Worm (Caenorhabditis elegans) whole organism, mixed stage, embryonic: ENCODE data around the gene ifa-4.

ENCODE experiments used
- cnd-1 ChIP-seq: fragments of 200-800 bp; sonication (Bioruptor generic); optimal IDR thresholded peaks from 2 replicates; lab custom pipeline; 2018; ENCODE audit warnings: mild to moderate bottlenecking, missing genetic modification characterization, missing compliant biosample characterization
- elt-1 ChIP-seq: sonication (generic microtip); optimal IDR thresholded peaks from 2 replicates; lab custom pipeline; 2017; ENCODE audit warnings: missing genetic modification characterization, mild to moderate bottlenecking, missing compliant biosample characterization, antibody characterized with exemption, moderate library complexity, borderline replicate concordance; ENCODE audit not compliant: insufficient read depth
- flh-1 ChIP-seq: fragments of 200-800 bp; sonication (Bioruptor generic); optimal IDR thresholded peaks from 2 replicates; lab custom pipeline; 2018; ENCODE audit warnings: mild to moderate bottlenecking, missing genetic modification characterization, moderate library complexity, missing compliant biosample characterization
- hlh-1 ChIP-seq: fragments of 150-350 bp; optimal IDR thresholded peaks from 2 replicates; lab custom pipeline; 2014; ENCODE audit warnings: missing biosample characterization, missing genetic modification reagents, missing genetic modification characterization
- lin-32 ChIP-seq: fragments of 200-800 bp; sonication (Bioruptor generic); optimal IDR thresholded peaks from 2 replicates; lab custom pipeline; 2018; ENCODE audit warnings: mild to moderate bottlenecking, missing genetic modification characterization, missing compliant biosample characterization
- lsy-2 ChIP-seq: fragments of 150-350 bp; optimal IDR thresholded peaks from 2 replicates; lab custom pipeline; 2014; ENCODE audit warnings: missing biosample characterization, missing genetic modification characterization
- mab-5 ChIP-seq: fragments of 150-350 bp; optimal IDR thresholded peaks from 2 replicates; lab custom pipeline; 2014; ENCODE audit warnings: missing biosample characterization, missing genetic modification characterization
- nhr-237 ChIP-seq: fragments of 150-350 bp; optimal IDR thresholded peaks from 2 replicates; lab custom pipeline; 2014; ENCODE audit warnings: missing biosample characterization, missing genetic modification characterization
- nhr-28 ChIP-seq: fragments of 150-350 bp; optimal IDR thresholded peaks from 2 replicates; lab custom pipeline; 2014; ENCODE audit warnings: missing biosample characterization, missing genetic modification characterization
- snpc-4 ChIP-seq: fragments of 150-350 bp; optimal IDR thresholded peaks from 2 replicates; lab custom pipeline; 2014; ENCODE audit warnings: missing biosample characterization, missing genetic modification characterization
- sptf-1 ChIP-seq: sonication (generic microtip); optimal IDR thresholded peaks from 2 replicates; lab custom pipeline; 2017; ENCODE audit warnings: mild to moderate bottlenecking, missing genetic modification characterization, moderate library complexity, missing compliant biosample characterization

ce11 chrX:4865798-4866197 lies 50.0 kb downstream of the ifa-4 start, which contains the start of gene ntc-1:
- TF ChIP-seq lin-32 (GFP tag; lab: Kevin White, UChicago) (no peak), cnd-1 (tag; lab: Kevin White, UChicago) (no peak), flh-1 (GFP tag; lab: Kevin White, UChicago) (no peak), nhr-28 (tag; lab: Kevin White, UChicago) (no peak), elt-1 (tag; lab: Kevin White, UChicago) (no peak), nhr-237 (tag; lab: Kevin White, UChicago) (no peak), snpc-4 (tag; lab: Kevin White, UChicago) (no peak), mab-5 (tag; lab: Kevin White, UChicago) (no peak), hlh-1 (tag; lab: Kevin White, UChicago) (no peak), lsy-2 (tag; lab: Kevin White, UChicago) (no peak), sptf-1 (tag; lab: Kevin White, UChicago) (no peak)
